Worm (Caenorhabditis elegans) whole organism, young adult: ENCODE measurements around the gene cdh-9.

Experiments
- B0019.2 ChIP-seq: fragments of 200-800 bp; sonication (Bioruptor generic); conservative IDR thresholded peaks from 2 replicates; pipeline ENCODE4 v1.3.6; 2022; ENCODE audit warnings: missing genetic modification reagents, missing genetic modification characterization, missing compliant biosample characterization
- D2030.7 ChIP-seq: fragments of 200-800 bp; sonication (Bioruptor generic); IDR thresholded peaks from 2 replicates; pipeline ENCODE4 v1.3.6; 2022; ENCODE audit warnings: missing genetic modification reagents, missing genetic modification characterization, missing compliant biosample characterization
- F10E7.11 ChIP-seq: sonication (generic microtip); optimal IDR thresholded peaks from 2 replicates; lab custom pipeline; 2017; ENCODE audit warnings: mild to moderate bottlenecking, missing genetic modification characterization, moderate library complexity, missing compliant biosample characterization
- F22D6.2 ChIP-seq: sonication (generic microtip); optimal IDR thresholded peaks from 2 replicates; lab custom pipeline; 2016; ENCODE audit warnings: mild to moderate bottlenecking, missing genetic modification characterization, missing compliant biosample characterization
- F33H1.4 ChIP-seq: fragments of 200-800 bp; sonication (Bioruptor generic); IDR thresholded peaks from 2 replicates; pipeline ENCODE4 v1.3.6; 2022; ENCODE audit warnings: missing genetic modification reagents, missing genetic modification characterization, missing compliant biosample characterization
- F57C9.4 ChIP-seq: sonication (generic microtip); optimal IDR thresholded peaks from 2 replicates; lab custom pipeline; 2017; ENCODE audit warnings: mild to moderate bottlenecking, missing genetic modification characterization, missing compliant biosample characterization
- K11D2.4 ChIP-seq: fragments of 200-800 bp; sonication (Bioruptor generic); IDR thresholded peaks from 2 replicates; pipeline ENCODE4 v1.3.6; 2022; ENCODE audit warnings: missing genetic modification reagents, missing genetic modification characterization, missing compliant biosample characterization
- T07F8.4 ChIP-seq: sonication (generic microtip); optimal IDR thresholded peaks from 2 replicates; lab custom pipeline; 2016; ENCODE audit warnings: mild to moderate bottlenecking, missing genetic modification characterization, moderate library complexity, missing compliant biosample characterization
- T26A5.8 ChIP-seq: sonication (generic microtip); optimal IDR thresholded peaks from 2 replicates; lab custom pipeline; 2016; ENCODE audit warnings: missing genetic modification characterization, missing compliant biosample characterization
- Y95B8A.8 ChIP-seq: fragments of 200-800 bp; sonication (Bioruptor generic); IDR thresholded peaks from 2 replicates; pipeline ENCODE4 v1.3.6; 2022; ENCODE audit warnings: missing genetic modification reagents, missing genetic modification characterization, missing compliant biosample characterization
- attf-5 ChIP-seq: fragments of 200-800 bp; sonication (Bioruptor generic); optimal IDR thresholded peaks from 2 replicates; lab custom pipeline; 2018; ENCODE audit warnings: mild to moderate bottlenecking, missing genetic modification characterization, missing compliant biosample characterization
- bed-1 ChIP-seq: fragments of 200-800 bp; sonication (Bioruptor generic); IDR thresholded peaks from 2 replicates; pipeline ENCODE4 v1.3.6; 2022; ENCODE audit warnings: missing genetic modification reagents, missing genetic modification characterization, missing compliant biosample characterization
- bed-2 ChIP-seq: fragments of 200-800 bp; sonication (Bioruptor generic); IDR thresholded peaks from 2 replicates; pipeline ENCODE4 v1.3.6; 2022; ENCODE audit warnings: missing genetic modification reagents, missing genetic modification characterization, missing compliant biosample characterization
- ccch-3 ChIP-seq: fragments of 200-800 bp; sonication (Bioruptor generic); optimal IDR thresholded peaks from 2 replicates; lab custom pipeline; 2018; ENCODE audit warnings: mild to moderate bottlenecking, missing genetic modification characterization, missing compliant biosample characterization
- ceh-27 ChIP-seq: fragments of 200-800 bp; sonication (Bioruptor generic); optimal IDR thresholded peaks from 2 replicates; lab custom pipeline; 2018; ENCODE audit warnings: mild to moderate bottlenecking, missing genetic modification characterization, moderate library complexity, missing compliant biosample characterization
- ceh-40 ChIP-seq: fragments of 200-800 bp; sonication (Bioruptor generic); IDR thresholded peaks from 2 replicates; pipeline ENCODE4 v1.3.6; 2022; ENCODE audit warnings: missing genetic modification characterization, missing compliant biosample characterization
- ceh-58 ChIP-seq: fragments of 200-800 bp; sonication (Bioruptor generic); IDR thresholded peaks from 2 replicates; pipeline ENCODE4 v1.3.6; 2022; ENCODE audit warnings: missing genetic modification characterization, missing compliant biosample characterization
- ceh-91 ChIP-seq: fragments of 200-800 bp; sonication (Bioruptor generic); IDR thresholded peaks from 2 replicates; pipeline ENCODE4 v1.3.6; 2022; ENCODE audit warnings: missing genetic modification reagents, missing genetic modification characterization, missing compliant biosample characterization
- chd-7 ChIP-seq: sonication (generic microtip); optimal IDR thresholded peaks from 2 replicates; lab custom pipeline; 2016; ENCODE audit warnings: mild to moderate bottlenecking, missing genetic modification characterization, moderate library complexity, missing compliant biosample characterization
- dpff-1 ChIP-seq: sonication (generic microtip); optimal IDR thresholded peaks from 2 replicates; lab custom pipeline; 2017; ENCODE audit warnings: mild to moderate bottlenecking, missing genetic modification characterization, missing compliant biosample characterization
- dpl-1 ChIP-seq: fragments of 150-350 bp; optimal IDR thresholded peaks from 2 replicates; lab custom pipeline; 2014; ENCODE audit warnings: missing biosample characterization, missing genetic modification reagents, missing genetic modification characterization
- efl-1 ChIP-seq: fragments of 150-350 bp; optimal IDR thresholded peaks from 2 replicates; lab custom pipeline; 2014; ENCODE audit warnings: missing biosample characterization, missing genetic modification reagents, missing genetic modification characterization
- egl-44 ChIP-seq: fragments of 200-800 bp; sonication (Bioruptor generic); IDR thresholded peaks from 2 replicates; pipeline ENCODE4 v1.3.6; 2022; ENCODE audit warnings: missing genetic modification reagents, missing genetic modification characterization, missing compliant biosample characterization
- ets-4 ChIP-seq: fragments of 200-800 bp; sonication (Bioruptor generic); optimal IDR thresholded peaks from 2 replicates; lab custom pipeline; 2018; ENCODE audit warnings: mild to moderate bottlenecking, missing genetic modification characterization, missing compliant biosample characterization
- gei-17 ChIP-seq: fragments of 200-800 bp; sonication (Bioruptor generic); optimal IDR thresholded peaks from 2 replicates; lab custom pipeline; 2018; ENCODE audit warnings: mild to moderate bottlenecking, missing genetic modification characterization, missing compliant biosample characterization
- hlh-26 ChIP-seq: fragments of 200-800 bp; sonication (Bioruptor generic); conservative IDR thresholded peaks from 2 replicates; pipeline ENCODE4 v1.3.6; 2022; ENCODE audit warnings: missing genetic modification reagents, missing genetic modification characterization, missing compliant biosample characterization
- hmg-20 ChIP-seq: fragments of 200-800 bp; sonication (Bioruptor generic); IDR thresholded peaks from 2 replicates; pipeline ENCODE4 v1.3.6; 2022; ENCODE audit warnings: missing genetic modification reagents, missing genetic modification characterization, missing compliant biosample characterization
- lag-1 ChIP-seq: fragments of 200-800 bp; sonication (Bioruptor generic); IDR thresholded peaks from 2 replicates; pipeline ENCODE4 v1.3.6; 2022; ENCODE audit warnings: missing genetic modification reagents, missing genetic modification characterization, missing compliant biosample characterization
- let-526 ChIP-seq: fragments of 200-800 bp; sonication (Bioruptor generic); IDR thresholded peaks from 2 replicates; pipeline ENCODE4 v1.3.6; 2022; ENCODE audit warnings: missing genetic modification reagents, missing genetic modification characterization, missing compliant biosample characterization
- lin-35 ChIP-seq, 3 experiments: fragments of 150-350 bp in 2 of 3; sonication (generic microtip) in 1 of 3; optimal IDR thresholded peaks; 2 replicates each; lab custom pipeline; 2014 to 2018; ENCODE audit warnings: missing biosample characterization in 3 of 3, missing genetic modification characterization in 3 of 3, missing genetic modification reagents in 3 of 3
- lsy-27 ChIP-seq: sonication (generic microtip); optimal IDR thresholded peaks from 2 replicates; lab custom pipeline; 2017; ENCODE audit warnings: missing genetic modification characterization, mild to moderate bottlenecking, missing compliant biosample characterization, antibody characterized with exemption, missing genotype, borderline replicate concordance; ENCODE audit not compliant: insufficient read depth
- madf-10 ChIP-seq: sonication (generic microtip); optimal IDR thresholded peaks from 2 replicates; lab custom pipeline; 2016; ENCODE audit warnings: mild to moderate bottlenecking, missing genetic modification characterization, missing compliant biosample characterization
- madf-8 ChIP-seq: fragments of 200-800 bp; sonication (Bioruptor generic); conservative IDR thresholded peaks from 2 replicates; pipeline ENCODE4 v1.3.6; 2022; ENCODE audit warnings: missing genetic modification reagents, missing genetic modification characterization, missing compliant biosample characterization
- mes-4 ChIP-seq: sonication (generic microtip); optimal IDR thresholded peaks from 2 replicates; lab custom pipeline; 2016; ENCODE audit warnings: missing genotype, missing genetic modification characterization, missing compliant biosample characterization
- nfyb-1 ChIP-seq: fragments of 200-800 bp; sonication (Bioruptor generic); IDR thresholded peaks from 2 replicates; pipeline ENCODE4 v1.3.6; 2022; ENCODE audit warnings: missing genetic modification reagents, missing genetic modification characterization, missing compliant biosample characterization
- nhr-179 ChIP-seq: sonication (generic microtip); optimal IDR thresholded peaks from 2 replicates; lab custom pipeline; 2016; ENCODE audit warnings: mild to moderate bottlenecking, missing genetic modification characterization, missing compliant biosample characterization
- pbrm-1 ChIP-seq: fragments of 200-800 bp; sonication (Bioruptor generic); IDR thresholded peaks from 2 replicates; pipeline ENCODE4 v1.3.6; 2022; ENCODE audit warnings: missing genetic modification reagents, missing genetic modification characterization, missing compliant biosample characterization
- rec-8 ChIP-seq, 2 experiments: sonication (generic microtip); optimal IDR thresholded peaks; 2 replicates each; lab custom pipeline; 2016; ENCODE audit warnings: mild to moderate bottlenecking in 2 of 2, missing genetic modification characterization in 2 of 2, missing genetic modification reagents in 2 of 2, missing genotype in 2 of 2, missing biosample characterization in 1 of 2, missing compliant biosample characterization in 1 of 2, moderate library complexity in 1 of 2
- sptf-2 ChIP-seq: fragments of 200-800 bp; sonication (Bioruptor generic); optimal IDR thresholded peaks from 2 replicates; lab custom pipeline; 2018; ENCODE audit warnings: mild to moderate bottlenecking, missing genetic modification characterization, missing compliant biosample characterization
- tbp1 ChIP-seq: fragments of 200-800 bp; sonication (Bioruptor generic); optimal IDR thresholded peaks from 2 replicates; lab custom pipeline; 2018; ENCODE audit warnings: mild to moderate bottlenecking, missing genetic modification characterization, missing compliant biosample characterization
- tbx-9 ChIP-seq: sonication (generic microtip); optimal IDR thresholded peaks from 2 replicates; lab custom pipeline; 2016; ENCODE audit warnings: borderline replicate concordance, missing genetic modification characterization, inconsistent platforms, missing compliant biosample characterization
- tlf-1 ChIP-seq: fragments of 200-800 bp; sonication (Bioruptor generic); optimal IDR thresholded peaks from 2 replicates; lab custom pipeline; 2018; ENCODE audit warnings: mild to moderate bottlenecking, missing genetic modification characterization, missing compliant biosample characterization
- unc-130 ChIP-seq: sonication (generic microtip); optimal IDR thresholded peaks from 2 replicates; lab custom pipeline; 2016; ENCODE audit warnings: missing genetic modification reagents, missing genetic modification characterization, missing compliant biosample characterization
- zfh-2 ChIP-seq: fragments of 200-800 bp; sonication (Bioruptor generic); conservative IDR thresholded peaks from 2 replicates; pipeline ENCODE4 v1.3.6; 2022; ENCODE audit warnings: missing genetic modification reagents, missing genetic modification characterization, missing compliant biosample characterization
- ztf-18 ChIP-seq: sonication (generic microtip); optimal IDR thresholded peaks from 2 replicates; lab custom pipeline; 2016; ENCODE audit warnings: missing genotype, mild to moderate bottlenecking, missing genetic modification characterization, missing compliant biosample characterization
- ztf-25 ChIP-seq: fragments of 200-800 bp; sonication (Bioruptor generic); IDR thresholded peaks from 2 replicates; pipeline ENCODE4 v1.3.6; 2022; ENCODE audit warnings: missing genetic modification reagents, missing genetic modification characterization, missing compliant biosample characterization
- ztf-26 ChIP-seq: sonication (generic microtip); optimal IDR thresholded peaks from 2 replicates; lab custom pipeline; 2017; ENCODE audit warnings: missing genetic modification characterization, missing compliant biosample characterization
- ztf-28 ChIP-seq: fragments of 200-800 bp; sonication (Bioruptor generic); IDR thresholded peaks from 2 replicates; pipeline ENCODE4 v1.3.6; 2022; ENCODE audit warnings: missing genetic modification reagents, missing genetic modification characterization, missing compliant biosample characterization
- ztf-3 ChIP-seq: fragments of 200-800 bp; sonication (Bioruptor generic); optimal IDR thresholded peaks from 2 replicates; lab custom pipeline; 2018; ENCODE audit warnings: mild to moderate bottlenecking, missing genetic modification characterization, missing compliant biosample characterization
- ztf-6 ChIP-seq: fragments of 200-800 bp; sonication (Bioruptor generic); IDR thresholded peaks from 2 replicates; pipeline ENCODE4 v1.3.6; 2022; ENCODE audit warnings: missing genetic modification reagents, missing genetic modification characterization, missing compliant biosample characterization

The cdh-9 gene

ce11 chrX:16604566-16604965, 9.5 kb downstream of the cdh-9 start (continued):
- TF ChIP-seq ccch-3 (no peak), ztf-25 (GFP tag; lab: Robert Waterston, UW) (peak; percentile 86; the same call in 1 of the 2 replicates), tbx-9 (tag; lab: Kevin White, UChicago) (no peak), ceh-91 (no peak), chd-7 (tag; lab: Kevin White, UChicago) (peak; percentile 55), unc-130 (GFP tag; lab: Kevin White, UChicago) (peak; percentile 50), ztf-3 (GFP tag; lab: Kevin White, UChicago) (no peak), nhr-179 (tag; lab: Kevin White, UChicago) (peak; percentile 74), ztf-6 (GFP tag; lab: Robert Waterston, UW) (no peak), ceh-40 (GFP tag; lab: Robert Waterston, UW) (no peak), zfh-2 (no peak), ztf-28 (no peak), egl-44 (peak; percentile 58; the same call in 1 of the 2 replicates), ztf-18 (tag; lab: Kevin White, UChicago) (peak; percentile 67), sptf-2 (GFP tag; lab: Kevin White, UChicago) (no peak), F10E7.11 (tag; lab: Kevin White, UChicago) (no peak), Y95B8A.8 (GFP tag; lab: Robert Waterston, UW) (no peak), F57C9.4 (tag; lab: Kevin White, UChicago) (no peak), F33H1.4 (GFP tag; lab: Robert Waterston, UW) (no peak), dpl-1 (GFP tag; lab: Kevin White, UChicago) (no peak), let-526 (GFP tag; lab: Robert Waterston, UW) (0 out of 2 replicates have a peak, but pooled peaks have one; percentile 29), F22D6.2 (tag; lab: Kevin White, UChicago) (no peak), madf-10 (peak; percentile 78), hmg-20 (GFP tag; lab: Robert Waterston, UW) (no peak), madf-8 (no peak), lag-1 (GFP tag; lab: Robert Waterston, UW) (no peak), gei-17 (GFP tag; lab: Kevin White, UChicago) (no peak), nfyb-1 (no peak), lin-35 (GFP tag; optimal IDR thresholded peaks at IDR 0.05; lab: Kevin White, UChicago) (peak in 1 of 3 experiments; percentile 20), mes-4 (tag; lab: Kevin White, UChicago) (peak; percentile 60), bed-2 (GFP tag; lab: Robert Waterston, UW) (no peak), ceh-27 (GFP tag; lab: Kevin White, UChicago) (peak; percentile 52), tlf-1 (GFP tag; lab: Kevin White, UChicago) (no peak), hlh-26 (no peak), pbrm-1 (GFP tag; lab: Robert Waterston, UW) (peak; percentile 77), T26A5.8 (tag; lab: Kevin White, UChicago) (no peak), efl-1 (GFP tag; lab: Kevin White, UChicago) (no peak), B0019.2 (no peak), ztf-26 (tag; lab: Kevin White, UChicago) (no peak), attf-5 (peak; percentile 50), T07F8.4 (tag; lab: Kevin White, UChicago) (peak; percentile 67), ets-4 (GFP tag; lab: Kevin White, UChicago) (no peak), bed-1 (GFP tag; lab: Robert Waterston, UW) (no peak), rec-8 (tag; optimal IDR thresholded peaks at IDR 0.05; lab: Kevin White, UChicago) (peak; percentile 57 to 68), D2030.7 (GFP tag; lab: Robert Waterston, UW) (peak; percentile 77), lsy-27 (tag; lab: Kevin White, UChicago) (peak; percentile 45), dpff-1 (tag; lab: Kevin White, UChicago) (no peak), K11D2.4 (no peak), ceh-58 (GFP tag; lab: Robert Waterston, UW) (no peak), tbp1 (peak; percentile 97)
